Fruit fly (Drosophila melanogaster): ENCODE data around the gene Ythdc1.

Gene Ythdc1

DNA sequence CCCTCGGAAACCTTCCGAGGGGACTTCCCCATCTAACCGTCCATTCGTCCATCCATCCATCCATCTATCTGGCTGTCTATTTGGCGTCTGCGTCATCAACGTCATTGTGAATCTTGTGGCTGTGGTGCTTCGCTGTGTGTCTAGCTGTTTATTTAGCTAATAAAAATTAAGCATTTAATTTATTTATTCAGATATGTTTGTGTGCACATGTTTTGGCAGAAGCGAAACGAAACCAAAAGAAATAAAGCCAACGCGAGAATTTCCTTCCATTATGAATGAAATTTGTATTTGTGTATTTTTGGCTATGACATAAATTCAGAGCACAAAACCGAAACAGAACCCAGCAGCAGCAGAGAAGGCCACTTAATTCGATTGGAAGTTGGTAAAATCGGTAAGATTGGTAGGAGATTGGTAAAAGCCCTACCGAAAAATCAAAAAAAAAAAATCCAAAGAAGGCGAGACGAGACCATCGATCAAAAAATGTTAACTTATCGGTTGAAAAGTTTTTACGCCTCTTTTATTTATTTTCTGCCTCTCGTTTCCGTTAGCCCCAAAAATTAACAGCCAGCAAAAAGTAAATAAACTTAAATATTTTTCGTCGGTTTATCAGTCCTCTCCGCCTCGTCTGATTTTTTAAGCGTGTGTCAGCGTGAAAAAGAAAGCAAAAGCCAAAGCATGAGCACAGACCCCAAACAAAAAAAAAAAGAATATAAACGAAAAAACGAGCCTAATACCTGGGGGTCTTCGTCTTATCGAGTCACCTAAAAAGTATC, 41.0 kb upstream of the Ythdc1 start:
- TF ChIP-seq fd96Ca (GFP tag; IDR thresholded peaks at IDR 0.05) (no peak), CG10348 (GFP tag; IDR thresholded peaks at IDR 0.05) (no peak), Ets98B (GFP tag; IDR thresholded peaks at IDR 0.05) (no peak), CG13204 (GFP tag; optimal IDR thresholded peaks at IDR 0.05) (no peak), CG8301 (tag; optimal IDR thresholded peaks at IDR 0.05) (no peak), CG9948 (tag; optimal IDR thresholded peaks at IDR 0.05) (no peak), Pif1A (GFP tag; optimal IDR thresholded peaks at IDR 0.05) (no peak), Snoo (tag; optimal IDR thresholded peaks at IDR 0.05) (no peak)

DNA sequence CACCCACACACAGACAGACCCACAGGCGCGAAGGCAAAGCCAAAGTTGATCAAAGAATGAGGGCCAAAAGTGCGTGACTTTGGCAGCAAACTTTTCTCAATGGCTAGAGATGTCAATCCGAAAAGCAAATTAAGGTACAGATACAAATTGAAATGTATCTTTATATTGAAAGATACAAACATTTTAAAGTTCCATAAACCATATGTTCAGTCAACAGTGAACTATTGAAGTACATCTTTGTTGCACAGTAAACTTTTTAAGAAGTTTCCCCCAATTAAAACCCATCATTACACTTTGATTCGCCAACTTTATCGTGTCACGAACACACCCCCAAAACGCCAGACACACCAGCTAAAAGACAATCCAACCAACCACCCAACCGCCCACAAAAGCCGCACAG, 37.7 kb upstream of the Ythdc1 start:
- TF ChIP-seq rn (GFP tag; IDR thresholded peaks at IDR 0.05): no peak
- no peak for TF ChIP-seq CG34367 (tag; optimal IDR thresholded peaks at IDR 0.05)
- TF ChIP-seq CG17806 (tag; optimal IDR thresholded peaks at IDR 0.05): no peak
- TF ChIP-seq CG14655 (GFP tag; optimal IDR thresholded peaks at IDR 0.05): no peak
- no peak for TF ChIP-seq CG15710 (tag; optimal IDR thresholded peaks at IDR 0.05)
- no peak for TF ChIP-seq D1 (tag; optimal IDR thresholded peaks at IDR 0.05)
- TF ChIP-seq Pif1A (GFP tag; optimal IDR thresholded peaks at IDR 0.05): no peak

DNA sequence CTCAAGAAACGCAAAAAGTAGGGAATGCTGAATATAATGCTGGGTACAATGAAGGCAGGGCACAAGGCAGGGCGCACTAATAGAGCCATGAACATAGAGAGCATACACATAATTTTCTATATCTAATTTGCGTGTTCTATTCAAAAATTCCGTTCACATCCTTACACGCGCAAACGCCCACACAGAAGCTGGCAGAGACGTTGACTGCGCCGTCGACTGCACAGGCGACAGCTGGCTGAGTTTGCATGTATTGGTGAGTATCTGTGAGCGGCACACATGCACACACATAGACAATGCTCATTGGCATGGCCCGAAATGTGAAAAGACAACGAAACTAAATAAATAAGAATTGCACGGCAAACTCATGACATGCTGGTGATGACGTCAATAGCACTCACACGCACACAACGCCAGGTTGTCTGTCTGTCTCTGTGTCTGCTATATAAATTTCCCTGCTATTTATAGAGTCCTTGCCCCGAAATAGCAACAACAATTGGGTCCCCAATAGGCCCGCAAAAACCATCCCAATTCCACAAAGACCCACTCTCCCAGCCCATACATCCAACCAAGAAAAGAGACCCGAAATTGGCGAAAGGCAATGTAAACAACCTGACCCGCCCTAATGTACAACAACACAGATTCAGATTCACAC, 37.1 kb upstream of the Ythdc1 start:
- TF ChIP-seq CG14655 (GFP tag; optimal IDR thresholded peaks at IDR 0.05) (no peak), CG12605 (GFP tag; IDR thresholded peaks at IDR 0.05) (no peak), D1 (tag; optimal IDR thresholded peaks at IDR 0.05) (no peak), gl (tag; optimal IDR thresholded peaks at IDR 0.05) (no peak), CG8159 (tag; optimal IDR thresholded peaks at IDR 0.05) (no peak), rn (GFP tag; IDR thresholded peaks at IDR 0.05) (no peak), CG32121 (GFP tag; IDR thresholded peaks at IDR 0.05) (no peak), Pif1A (GFP tag; optimal IDR thresholded peaks at IDR 0.05) (no peak), CG4496 (GFP tag; IDR thresholded peaks at IDR 0.05) (no peak), Snoo (tag; optimal IDR thresholded peaks at IDR 0.05) (no peak), CG10348 (GFP tag; IDR thresholded peaks at IDR 0.05) (no peak), CG9948 (tag; optimal IDR thresholded peaks at IDR 0.05) (no peak), CG15710 (tag; optimal IDR thresholded peaks at IDR 0.05) (no peak), Ets98B (GFP tag; IDR thresholded peaks at IDR 0.05) (no peak), fd96Ca (GFP tag; IDR thresholded peaks at IDR 0.05) (no peak)

DNA sequence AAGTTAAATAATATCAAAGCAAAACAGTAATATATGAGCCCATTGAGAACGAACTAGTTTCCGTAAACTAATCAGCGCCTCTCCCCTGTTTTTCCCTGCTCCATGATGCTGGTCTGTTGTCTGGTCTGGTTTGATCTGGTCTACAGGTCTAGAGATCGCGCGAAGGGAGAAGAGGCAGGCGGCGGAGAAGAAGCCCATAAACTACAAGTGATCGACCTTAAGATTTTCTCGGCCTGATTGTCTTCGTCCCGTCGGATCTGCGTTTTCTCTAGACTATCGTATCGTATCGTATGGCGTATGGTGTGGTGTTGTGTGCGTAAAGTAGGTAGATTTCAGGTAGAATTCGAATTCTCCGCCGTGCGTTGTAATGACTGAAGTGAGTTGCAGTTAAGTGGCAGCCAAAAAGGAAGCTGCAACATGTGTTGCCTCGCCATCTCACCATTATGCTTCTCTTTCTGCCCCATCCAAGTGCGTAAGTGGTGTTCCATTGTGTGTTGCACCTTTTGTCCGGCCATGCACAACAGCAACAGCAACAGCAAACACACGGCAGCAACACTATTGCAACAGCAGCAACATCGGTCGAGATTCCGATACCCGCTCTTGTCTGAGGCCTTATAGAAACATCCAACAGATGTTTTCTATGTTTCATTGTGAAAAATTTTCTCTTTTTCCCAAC, 35.8 kb upstream of the Ythdc1 start:
- TF ChIP-seq EcR (GFP tag; optimal IDR thresholded peaks at IDR 0.05): peak; percentile 93
- TF ChIP-seq D1 (tag; optimal IDR thresholded peaks at IDR 0.05): no peak
- TF ChIP-seq CG12605 (GFP tag; IDR thresholded peaks at IDR 0.05): no peak
- TF ChIP-seq gl (tag; optimal IDR thresholded peaks at IDR 0.05): peak; percentile 52
- no peak for TF ChIP-seq CG9948 (tag; optimal IDR thresholded peaks at IDR 0.05)
- TF ChIP-seq CG13204 (GFP tag; optimal IDR thresholded peaks at IDR 0.05): peak; percentile 2
- no peak for TF ChIP-seq Ets98B (GFP tag; IDR thresholded peaks at IDR 0.05)
- TF ChIP-seq CG14655 (GFP tag; optimal IDR thresholded peaks at IDR 0.05): no peak

DNA sequence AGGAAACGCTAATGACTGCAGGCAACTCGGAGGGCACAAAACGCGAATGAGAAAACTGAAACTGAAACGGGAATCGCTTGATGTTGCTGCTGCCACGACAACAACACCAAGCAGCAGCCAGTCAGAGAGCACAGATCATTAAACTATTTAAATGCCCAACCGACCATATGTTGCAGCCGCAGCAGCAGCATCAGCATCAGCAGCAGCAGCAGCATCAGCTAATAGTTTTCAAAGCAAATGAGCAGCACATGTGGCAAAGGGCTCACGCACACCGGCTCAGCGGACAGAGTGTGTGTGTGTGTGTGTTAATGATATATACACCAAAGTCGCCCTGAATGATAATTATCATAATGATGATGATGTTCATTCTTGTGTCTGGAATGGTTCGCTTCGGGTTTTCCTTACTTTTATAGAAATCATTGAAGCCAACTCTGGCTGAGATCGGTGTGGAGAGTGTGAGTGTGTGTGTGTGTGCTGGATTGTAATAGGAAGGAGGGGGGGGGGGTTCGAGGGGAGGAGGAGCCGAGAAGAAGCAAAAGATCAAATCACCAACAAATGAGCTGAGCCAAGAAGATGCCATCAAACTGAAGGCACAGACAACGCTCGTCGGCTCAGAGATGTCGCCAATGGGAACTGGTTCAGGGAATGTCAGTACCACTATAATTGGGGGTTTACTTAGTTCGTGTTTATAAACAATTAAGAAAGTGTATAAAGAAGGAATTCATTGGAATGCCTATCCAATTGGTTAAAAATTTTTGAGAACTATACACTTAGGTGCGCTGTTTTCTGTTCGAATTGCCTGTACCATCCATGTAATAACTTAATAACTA, 35.0 kb upstream of the Ythdc1 start:
- TF ChIP-seq CG10348 (GFP tag; IDR thresholded peaks at IDR 0.05): no peak
- TF ChIP-seq EcR (GFP tag; optimal IDR thresholded peaks at IDR 0.05): no peak
- TF ChIP-seq CG32121 (GFP tag; IDR thresholded peaks at IDR 0.05): no peak
- TF ChIP-seq rn (GFP tag; IDR thresholded peaks at IDR 0.05): no peak
- TF ChIP-seq Ets98B (GFP tag; IDR thresholded peaks at IDR 0.05): no peak
- TF ChIP-seq CG8301 (tag; optimal IDR thresholded peaks at IDR 0.05): no peak
- TF ChIP-seq CG15710 (tag; optimal IDR thresholded peaks at IDR 0.05): no peak
- TF ChIP-seq CG13204 (GFP tag; optimal IDR thresholded peaks at IDR 0.05): no peak
- no peak for TF ChIP-seq CG34367 (tag; optimal IDR thresholded peaks at IDR 0.05)
- TF ChIP-seq CG14655 (GFP tag; optimal IDR thresholded peaks at IDR 0.05): no peak
- no peak for TF ChIP-seq CG4496 (GFP tag; IDR thresholded peaks at IDR 0.05)
- no peak for TF ChIP-seq Pif1B (GFP tag; optimal IDR thresholded peaks at IDR 0.05)
- TF ChIP-seq gl (tag; optimal IDR thresholded peaks at IDR 0.05): no peak
- no peak for TF ChIP-seq CG12605 (GFP tag; IDR thresholded peaks at IDR 0.05)
- TF ChIP-seq fd96Ca (GFP tag; IDR thresholded peaks at IDR 0.05): no peak
- no peak for TF ChIP-seq CG8159 (tag; optimal IDR thresholded peaks at IDR 0.05)
- no peak for TF ChIP-seq Pif1A (GFP tag; optimal IDR thresholded peaks at IDR 0.05)
- TF ChIP-seq D1 (tag; optimal IDR thresholded peaks at IDR 0.05): no peak
- no peak for TF ChIP-seq CG17806 (tag; optimal IDR thresholded peaks at IDR 0.05)
- no peak for TF ChIP-seq CG9948 (tag; optimal IDR thresholded peaks at IDR 0.05)

Measured in whole organism, pupa.